Fruit fly (Drosophila melanogaster) whole organism, embryonic: ENCODE measurements around the gene RhoGAP5A.

Experiments
- Abd-B ChIP-seq: fragments of 200-800 bp; sonication (Bioruptor generic); optimal IDR thresholded peaks from 2 replicates; lab custom pipeline; 2018; ENCODE audit warnings: missing biosample characterization, mild to moderate bottlenecking, missing genetic modification characterization, moderate library complexity
- Adf1 ChIP-seq: fragments of 200-800 bp; sonication (Bioruptor generic); IDR thresholded peaks from 2 replicates; pipeline ENCODE4 v1.3.6; 2022; ENCODE audit warnings: missing biosample characterization, missing genetic modification characterization
- Atf-2 ChIP-seq: fragments of 200-800 bp; sonication (Bioruptor generic); optimal IDR thresholded peaks from 2 replicates; lab custom pipeline; 2016; ENCODE audit warnings: missing biosample characterization, missing genetic modification characterization
- CG10267 ChIP-seq: fragments of 200-800 bp; sonication (Bioruptor generic); optimal IDR thresholded peaks from 2 replicates; lab custom pipeline; 2018; ENCODE audit warnings: missing biosample characterization, mild to moderate bottlenecking, missing genetic modification characterization, moderate library complexity
- CG10431 ChIP-seq: fragments of 200-800 bp; sonication (Bioruptor generic); optimal IDR thresholded peaks from 3 replicates; lab custom pipeline; 2018; ENCODE audit warnings: missing biosample characterization, mild to moderate bottlenecking, missing genetic modification characterization
- CG10565 ChIP-seq: fragments of 200-800 bp; sonication (Bioruptor generic); optimal IDR thresholded peaks from 3 replicates; lab custom pipeline; 2016; ENCODE audit warnings: missing biosample characterization, mild to moderate bottlenecking, missing genetic modification characterization
- CG1233 ChIP-seq: fragments of 200-800 bp; sonication (Bioruptor generic); optimal IDR thresholded peaks from 4 replicates; lab custom pipeline; 2018; ENCODE audit warnings: missing biosample characterization, mild to moderate bottlenecking, missing genetic modification characterization
- CG12942 ChIP-seq: fragments of 200-800 bp; sonication (Bioruptor generic); optimal IDR thresholded peaks from 3 replicates; lab custom pipeline; 2016; ENCODE audit warnings: missing biosample characterization, missing genetic modification characterization
- CG13287 ChIP-seq: fragments of 200-800 bp; sonication (Bioruptor generic); IDR thresholded peaks from 2 replicates; pipeline ENCODE4 v1.3.6; 2022; ENCODE audit warnings: missing biosample characterization, missing genetic modification characterization; ENCODE audit not compliant: partially characterized antibody
- CG13296 ChIP-seq: fragments of 200-800 bp; sonication (Bioruptor generic); optimal IDR thresholded peaks from 3 replicates; lab custom pipeline; 2018; ENCODE audit warnings: missing biosample characterization, mild to moderate bottlenecking, missing genetic modification characterization
- CG15269 ChIP-seq: fragments of 200-800 bp; sonication (Bioruptor generic); optimal IDR thresholded peaks from 2 replicates; lab custom pipeline; 2018; ENCODE audit warnings: missing biosample characterization, mild to moderate bottlenecking, missing genetic modification characterization, moderate library complexity
- CG1647 ChIP-seq: fragments of 200-800 bp; sonication (Bioruptor generic); optimal IDR thresholded peaks from 3 replicates; lab custom pipeline; 2016; ENCODE audit warnings: missing biosample characterization, missing genetic modification characterization
- CG17328 ChIP-seq: fragments of 200-800 bp; sonication (Bioruptor generic); IDR thresholded peaks from 2 replicates; pipeline ENCODE4 v1.3.6; 2022; ENCODE audit warnings: missing biosample characterization, missing genetic modification characterization
- CG17359 ChIP-seq: fragments of 200-800 bp; sonication (Bioruptor generic); optimal IDR thresholded peaks from 3 replicates; lab custom pipeline; 2018; ENCODE audit warnings: missing biosample characterization, mild to moderate bottlenecking, missing genetic modification characterization, moderate library complexity
- CG17568 ChIP-seq: fragments of 200-800 bp; sonication (Bioruptor generic); optimal IDR thresholded peaks from 2 replicates; lab custom pipeline; 2018; ENCODE audit warnings: missing biosample characterization, mild to moderate bottlenecking, missing genetic modification characterization, moderate library complexity
- CG30020 ChIP-seq: fragments of 200-800 bp; optimal IDR thresholded peaks from 2 replicates; lab custom pipeline; 2019; ENCODE audit warnings: missing biosample characterization, mild to moderate bottlenecking, missing genetic modification characterization, moderate library complexity
- CG31224 ChIP-seq: fragments of 200-800 bp; sonication (Bioruptor generic); IDR thresholded peaks from 2 replicates; pipeline ENCODE4 v1.3.6; 2022; ENCODE audit warnings: missing biosample characterization, missing genetic modification characterization
- CG4854 ChIP-seq: fragments of 200-800 bp; sonication (Bioruptor generic); optimal IDR thresholded peaks from 2 replicates; lab custom pipeline; 2016; ENCODE audit warnings: missing biosample characterization, missing genetic modification characterization, inconsistent platforms
- CG6765 ChIP-seq: fragments of 200-800 bp; sonication (Bioruptor generic); optimal IDR thresholded peaks from 3 replicates; lab custom pipeline; 2017; ENCODE audit warnings: missing biosample characterization, mild to moderate bottlenecking, missing genetic modification characterization
- CkIIα-i1 ChIP-seq: fragments of 200-800 bp; sonication (Bioruptor generic); IDR thresholded peaks from 2 replicates; pipeline ENCODE4 v1.3.6; 2022; ENCODE audit warnings: missing biosample characterization, missing genetic modification characterization
- Drgx ChIP-seq: fragments of 200-800 bp; sonication (Bioruptor generic); IDR thresholded peaks from 2 replicates; pipeline ENCODE4 v1.3.6; 2022; ENCODE audit warnings: missing biosample characterization, missing genetic modification characterization
- Fer1 ChIP-seq: fragments of 200-800 bp; sonication (Bioruptor generic); optimal IDR thresholded peaks from 2 replicates; lab custom pipeline; 2017; ENCODE audit warnings: missing biosample characterization, mild to moderate bottlenecking, missing genetic modification characterization
- GATAe ChIP-seq: fragments of 200-800 bp; sonication (Bioruptor generic); conservative IDR thresholded peaks from 2 replicates; pipeline ENCODE4 v1.3.6; 2022; ENCODE audit warnings: missing biosample characterization, missing genetic modification characterization
- HLH4C ChIP-seq: fragments of 200-800 bp; sonication (Bioruptor generic); IDR thresholded peaks from 3 replicates; pipeline ENCODE4 v1.3.6; 2022; ENCODE audit warnings: missing biosample characterization, missing genetic modification characterization; ENCODE audit not compliant: partially characterized antibody
- Hr3 ChIP-seq: fragments of 200-800 bp; sonication (Bioruptor generic); optimal IDR thresholded peaks from 3 replicates; lab custom pipeline; 2016; ENCODE audit warnings: missing biosample characterization, missing genetic modification characterization
- MESR4 ChIP-seq: fragments of 200-800 bp; sonication (Bioruptor generic); optimal IDR thresholded peaks from 2 replicates; lab custom pipeline; 2018; ENCODE audit warnings: missing biosample characterization, mild to moderate bottlenecking, missing genetic modification characterization, moderate library complexity
- Med ChIP-seq: fragments of 200-800 bp; sonication (Bioruptor generic); peaks from one replicate; lab custom pipeline; 2016; ENCODE audit warnings: missing biosample characterization, missing genetic modification characterization, mild to moderate bottlenecking, inconsistent platforms, moderate library complexity
- Sin3A ChIP-seq: fragments of >200 bp; optimal IDR thresholded peaks from 2 replicates; lab custom pipeline; 2018
- Spps ChIP-seq: fragments of 200-800 bp; sonication (Bioruptor generic); optimal IDR thresholded peaks from 2 replicates; lab custom pipeline; 2018; ENCODE audit warnings: missing biosample characterization, mild to moderate bottlenecking, missing genetic modification characterization
- ase ChIP-seq: fragments of 200-800 bp; sonication (Bioruptor generic); IDR thresholded peaks from 3 replicates; pipeline ENCODE4 v1.3.6; 2022; ENCODE audit warnings: missing biosample characterization, missing genetic modification characterization
- bowl ChIP-seq: fragments of 200-800 bp; sonication (Bioruptor generic); IDR thresholded peaks from 2 replicates; pipeline ENCODE4 v1.3.6; 2022; ENCODE audit warnings: missing biosample characterization, missing genetic modification characterization
- chif ChIP-seq, 2 experiments: fragments of 200-800 bp; sonication (Bioruptor generic); optimal IDR thresholded peaks; 3 replicates each; lab custom pipeline; 2016; ENCODE audit warnings: missing biosample characterization in 2 of 2, missing genetic modification characterization in 2 of 2
- chn ChIP-seq: fragments of 200-800 bp; sonication (Bioruptor generic); optimal IDR thresholded peaks from 2 replicates; lab custom pipeline; 2016; ENCODE audit warnings: missing biosample characterization, missing genetic modification characterization
- crp ChIP-seq, 2 experiments: fragments of 200-800 bp; sonication (Bioruptor generic); optimal IDR thresholded peaks; 2 replicates in 1 of 2; 3 replicates in 1 of 2; lab custom pipeline; 2017; ENCODE audit warnings: missing biosample characterization in 2 of 2, missing genetic modification characterization in 2 of 2, mild to moderate bottlenecking in 1 of 2, moderate library complexity in 1 of 2
- dmrt11E ChIP-seq: fragments of 200-800 bp; sonication (Bioruptor generic); optimal IDR thresholded peaks from 3 replicates; lab custom pipeline; 2018; ENCODE audit warnings: missing biosample characterization, mild to moderate bottlenecking, missing genetic modification characterization, moderate library complexity
- h ChIP-seq: fragments of >200 bp; optimal IDR thresholded peaks from 2 replicates; lab custom pipeline; 2017
- jing ChIP-seq: fragments of 200-800 bp; sonication (Bioruptor generic); optimal IDR thresholded peaks from 2 replicates; lab custom pipeline; 2018; ENCODE audit warnings: missing biosample characterization, mild to moderate bottlenecking, missing genetic modification characterization
- knrl ChIP-seq: fragments of 200-800 bp; sonication (Bioruptor generic); IDR thresholded peaks from 3 replicates; pipeline ENCODE4 v1.3.6; 2022; ENCODE audit warnings: missing biosample characterization, missing genetic modification characterization; ENCODE audit not compliant: partially characterized antibody
- peb ChIP-seq: fragments of 200-800 bp; sonication (Bioruptor generic); IDR thresholded peaks from 2 replicates; pipeline ENCODE4 v1.3.6; 2022; ENCODE audit warnings: missing biosample characterization, missing genetic modification characterization
- rib ChIP-seq: fragments of 200-800 bp; sonication (Bioruptor generic); IDR thresholded peaks from 2 replicates; pipeline ENCODE4 v1.3.6; 2022; ENCODE audit warnings: missing biosample characterization, missing genetic modification characterization
- slou ChIP-seq: fragments of 200-800 bp; sonication (Bioruptor generic); optimal IDR thresholded peaks from 3 replicates; lab custom pipeline; 2016; ENCODE audit warnings: missing biosample characterization, missing genetic modification characterization
- tll ChIP-seq, 2 experiments: fragments of 200-800 bp in 1 of 2; fragments of >200 bp in 1 of 2; sonication (Bioruptor generic) in 1 of 2; optimal IDR thresholded peaks; 2 replicates each; lab custom pipeline; 2017 to 2019; ENCODE audit warnings: missing biosample characterization in 2 of 2, missing genetic modification characterization in 2 of 2, mild to moderate bottlenecking in 1 of 2, moderate library complexity in 1 of 2
- toy ChIP-seq: fragments of 200-800 bp; sonication (Bioruptor generic); IDR thresholded peaks from 2 replicates; pipeline ENCODE4 v1.3.6; 2022; ENCODE audit warnings: missing biosample characterization, missing genetic modification characterization
- ttk ChIP-seq: fragments of 200-800 bp; sonication (Bioruptor generic); IDR thresholded peaks from 2 replicates; pipeline ENCODE4 v2.1.2; 2022; ENCODE audit warnings: missing biosample characterization, missing genetic modification characterization
- twi ChIP-seq: fragments of 200-800 bp; optimal IDR thresholded peaks from 2 replicates; lab custom pipeline; 2019; ENCODE audit warnings: missing biosample characterization, mild to moderate bottlenecking, missing genetic modification characterization, moderate library complexity
- tx ChIP-seq: fragments of 200-800 bp; sonication (Bioruptor generic); optimal IDR thresholded peaks from 2 replicates; lab custom pipeline; 2016; ENCODE audit warnings: missing biosample characterization, missing genetic modification characterization
- wdn ChIP-seq: fragments of 200-800 bp; sonication (Bioruptor generic); IDR thresholded peaks from 2 replicates; pipeline ENCODE4 v1.3.6; 2022; ENCODE audit warnings: missing biosample characterization, missing genetic modification characterization
- yki ChIP-seq: fragments of >200 bp; optimal IDR thresholded peaks from 3 replicates; lab custom pipeline; 2018
- z ChIP-seq: fragments of 200-800 bp; sonication (Bioruptor generic); IDR thresholded peaks from 3 replicates; pipeline ENCODE4 v1.3.6; 2022; ENCODE audit warnings: missing biosample characterization, missing genetic modification characterization
- zen ChIP-seq: fragments of 200-800 bp; sonication (Bioruptor generic); optimal IDR thresholded peaks from 3 replicates; lab custom pipeline; 2018; ENCODE audit warnings: missing biosample characterization, mild to moderate bottlenecking, missing genetic modification characterization, moderate library complexity

The RhoGAP5A gene

DNA sequence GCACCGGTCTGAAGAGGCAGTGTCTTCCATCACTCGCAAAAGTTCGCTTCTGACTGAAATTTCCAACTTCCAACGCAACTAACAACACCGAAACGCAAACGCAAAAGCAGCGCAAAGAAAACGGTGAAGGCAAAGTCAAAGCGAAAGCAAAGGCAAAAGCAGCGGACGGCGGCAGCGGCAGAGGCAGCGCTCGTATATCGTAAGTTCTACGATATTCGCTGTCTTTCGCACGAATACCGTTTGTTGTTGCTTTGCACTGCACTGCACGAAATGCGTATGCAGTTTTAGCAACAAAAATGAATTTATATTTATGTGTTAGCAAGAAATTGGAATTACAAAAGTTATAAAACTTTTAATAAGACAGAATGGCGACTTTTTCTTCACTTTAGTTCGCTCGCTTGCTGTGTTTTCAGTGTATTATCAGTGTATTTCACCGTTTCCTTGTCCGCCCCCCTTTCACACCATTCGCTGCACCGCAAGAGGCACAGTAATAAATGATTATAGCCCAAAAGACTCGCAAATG is 29.9 kb upstream of the RhoGAP5A start, which contains the start of gene OtopLa (continued):
- TF ChIP-seq CG30020 = peak; percentile 8
- peak; percentile 52 for TF ChIP-seq jing
- peak; percentile 69 for TF ChIP-seq CG4854 (GFP tag; lab: Kevin White, UChicago)
- TF ChIP-seq CkIIα-i1 (GFP tag; lab: Robert Waterston, UW) = peak; percentile 22; the same call in 1 of the 2 replicates
- no peak for TF ChIP-seq knrl (GFP tag; lab: Robert Waterston, UW)
- TF ChIP-seq Adf1 = peak; percentile 62
- peak; percentile 66 for TF ChIP-seq CG17568 (GFP tag; lab: Kevin White, UChicago)
- TF ChIP-seq CG17359 = peak; percentile 88
- no peak for TF ChIP-seq yki (lab: Kevin White, UChicago)
- peak; percentile 78 for TF ChIP-seq Abd-B (GFP tag; lab: Kevin White, UChicago)
- TF ChIP-seq chn (GFP tag; lab: Kevin White, UChicago) = peak; percentile 70
- peak in 1 of 2 experiments; percentile 32 for TF ChIP-seq crp (GFP tag; optimal IDR thresholded peaks at IDR 0.05; lab: Kevin White, UChicago)
- peak; percentile 77 for TF ChIP-seq bowl (GFP tag; lab: Robert Waterston, UW)
- TF ChIP-seq zen = peak; percentile 71
- TF ChIP-seq GATAe (GFP tag; lab: Robert Waterston, UW) = peak; percentile 41; the same call in 1 of the 2 replicates
- TF ChIP-seq CG17328 = peak; percentile 91
- TF ChIP-seq CG10565 (GFP tag; lab: Kevin White, UChicago) = peak; percentile 46
- no peak for TF ChIP-seq h (lab: Kevin White, UChicago)
- TF ChIP-seq CG15269 (tag; lab: Kevin White, UChicago) = peak; percentile 82
- TF ChIP-seq Sin3A (lab: Kevin White, UChicago) = no peak
- peak; percentile 82 for TF ChIP-seq ase (GFP tag; lab: Robert Waterston, UW)
- no peak for TF ChIP-seq twi (tag; lab: Kevin White, UChicago)
- peak; percentile 40 for TF ChIP-seq CG6765 (GFP tag; lab: Kevin White, UChicago)
- peak; percentile 58; the same call in 1 of the 2 replicates for TF ChIP-seq CG31224
- TF ChIP-seq rib (GFP tag; lab: Robert Waterston, UW) = 0 out of 2 replicates have a peak, but pooled peaks have one; percentile 52
- peak; percentile 97 for TF ChIP-seq Med
- peak; percentile 73 for TF ChIP-seq slou
- peak; percentile 87 for TF ChIP-seq Fer1 (GFP tag; lab: Kevin White, UChicago)
- TF ChIP-seq CG10267 = peak; percentile 74
- TF ChIP-seq CG1233 = peak; percentile 75
- peak; percentile 83 to 88 for TF ChIP-seq chif (GFP tag; optimal IDR thresholded peaks at IDR 0.05; lab: Kevin White, UChicago)
- peak; percentile 71 for TF ChIP-seq Hr3 (GFP tag; lab: Kevin White, UChicago)
- TF ChIP-seq toy (GFP tag; lab: Robert Waterston, UW) = peak; percentile 46; the same call in 1 of the 2 replicates
- peak; percentile 67 for TF ChIP-seq tx (GFP tag; lab: Kevin White, UChicago)
- TF ChIP-seq CG1647 (GFP tag; lab: Kevin White, UChicago) = peak; percentile 53
- peak; percentile 80 for TF ChIP-seq peb (GFP tag; lab: Robert Waterston, UW)
- TF ChIP-seq Atf-2 (GFP tag; lab: Kevin White, UChicago) = peak; percentile 66
- TF ChIP-seq Spps (tag; lab: Kevin White, UChicago) = peak; percentile 69
- peak; percentile 89 for TF ChIP-seq Drgx (GFP tag; lab: Robert Waterston, UW)
- TF ChIP-seq ttk = peak; percentile 89
- TF ChIP-seq CG12942 = peak; percentile 65
- peak; percentile 72 for TF ChIP-seq CG13296
- TF ChIP-seq wdn (GFP tag; lab: Robert Waterston, UW) = peak; percentile 60; the same call in 1 of the 2 replicates
- peak; percentile 15 for TF ChIP-seq MESR4 (GFP tag; lab: Kevin White, UChicago)
- peak; percentile 80 for TF ChIP-seq dmrt11E (tag; lab: Kevin White, UChicago)
- TF ChIP-seq tll (GFP tag; optimal IDR thresholded peaks at IDR 0.05; lab: Kevin White, UChicago) = no peak
- no peak for TF ChIP-seq CG13287 (GFP tag; lab: Robert Waterston, UW)
- no peak for TF ChIP-seq HLH4C
- TF ChIP-seq CG10431 (GFP tag; lab: Kevin White, UChicago) = peak; percentile 50
- 0 out of 3 replicates have a peak, but pooled peaks have one; percentile 18 for TF ChIP-seq z
